Fruit fly (Drosophila melanogaster) whole organism, prepupa: ENCODE measurements around the gene CG1394.

Source experiments
- CG6276 ChIP-seq: fragments of 200-800 bp; sonication (Bioruptor generic); optimal IDR thresholded peaks from 2 replicates; lab custom pipeline; 2017; ENCODE audit warnings: missing biosample characterization, mild to moderate bottlenecking, missing genetic modification characterization
- Hr39 ChIP-seq: fragments of 200-800 bp; sonication (Bioruptor generic); optimal IDR thresholded peaks from 2 replicates; lab custom pipeline; 2016; ENCODE audit warnings: missing biosample characterization, missing genetic modification characterization
- achi ChIP-seq: fragments of 200-800 bp; sonication (Bioruptor generic); optimal IDR thresholded peaks from 3 replicates; lab custom pipeline; 2016; ENCODE audit warnings: missing biosample characterization, missing genetic modification characterization
- fkh ChIP-seq: fragments of 200-800 bp; sonication (Bioruptor generic); optimal IDR thresholded peaks from 3 replicates; lab custom pipeline; 2017; ENCODE audit warnings: missing biosample characterization, mild to moderate bottlenecking, missing genetic modification characterization, moderate library complexity

- TF ChIP-seq Hr39 (GFP tag; lab: Kevin White, UChicago): no peak
- no peak for TF ChIP-seq achi (GFP tag; lab: Kevin White, UChicago)
- no peak for TF ChIP-seq CG6276 (GFP tag; lab: Kevin White, UChicago)
- TF ChIP-seq fkh (GFP tag; lab: Kevin White, UChicago): no peak
These were observed 17.1 kb downstream of the CG1394 start for dm6 chrX:11153413-11153812.
